Worm (Caenorhabditis elegans) whole organism, early embryonic: Measurements from ENCODE around the gene F07G6.12.

Experiments
- B0310.2 ChIP-seq: sonication (generic microtip); optimal IDR thresholded peaks from 2 replicates; lab custom pipeline; 2016; ENCODE audit warnings: mild to moderate bottlenecking, missing genetic modification characterization, missing compliant biosample characterization
- ama-1 ChIP-seq: fragments of 150-350 bp; optimal IDR thresholded peaks from 2 replicates; lab custom pipeline; 2014
- ceh-13 ChIP-seq: fragments of 200-800 bp; sonication (Bioruptor generic); optimal IDR thresholded peaks from 2 replicates; lab custom pipeline; 2018; ENCODE audit warnings: mild to moderate bottlenecking, missing genetic modification characterization, missing compliant biosample characterization
- ets-7 ChIP-seq: sonication (generic microtip); optimal IDR thresholded peaks from 2 replicates; lab custom pipeline; 2016; ENCODE audit warnings: missing genotype, missing genetic modification characterization, missing compliant biosample characterization
- hmbx-1 ChIP-seq: sonication (generic microtip); optimal IDR thresholded peaks from 2 replicates; lab custom pipeline; 2016; ENCODE audit warnings: mild to moderate bottlenecking, missing genetic modification characterization, missing compliant biosample characterization
- tbx-11 ChIP-seq: fragments of 200-800 bp; sonication (Bioruptor generic); IDR thresholded peaks from 2 replicates; pipeline ENCODE4 v1.3.6; 2022; ENCODE audit warnings: missing genetic modification characterization, missing compliant biosample characterization
- tbx-37 ChIP-seq: fragments of 200-800 bp; sonication (Bioruptor generic); conservative IDR thresholded peaks from 2 replicates; pipeline ENCODE4 v1.3.6; 2022; ENCODE audit warnings: missing genetic modification reagents, missing genetic modification characterization, missing compliant biosample characterization
- tra-4 ChIP-seq: sonication (generic microtip); optimal IDR thresholded peaks from 2 replicates; lab custom pipeline; 2017; ENCODE audit warnings: missing genetic modification characterization, missing compliant biosample characterization

ce11 chrX:1718479-1718878 is 17.6 kb upstream of the F07G6.12 start, which contains the start of gene fbxa-53:
- TF ChIP-seq ama-1 (lab: Kevin White, UChicago) (no peak), ceh-13 (no peak), hmbx-1 (no peak), B0310.2 (no peak), tbx-11 (no peak), tra-4 (tag; lab: Kevin White, UChicago) (no peak), tbx-37 (GFP tag; lab: Robert Waterston, UW) (no peak), ets-7 (tag; lab: Kevin White, UChicago) (no peak)
